Fruit fly (Drosophila melanogaster): ENCODE data around the gene CG43935.

DNA sequence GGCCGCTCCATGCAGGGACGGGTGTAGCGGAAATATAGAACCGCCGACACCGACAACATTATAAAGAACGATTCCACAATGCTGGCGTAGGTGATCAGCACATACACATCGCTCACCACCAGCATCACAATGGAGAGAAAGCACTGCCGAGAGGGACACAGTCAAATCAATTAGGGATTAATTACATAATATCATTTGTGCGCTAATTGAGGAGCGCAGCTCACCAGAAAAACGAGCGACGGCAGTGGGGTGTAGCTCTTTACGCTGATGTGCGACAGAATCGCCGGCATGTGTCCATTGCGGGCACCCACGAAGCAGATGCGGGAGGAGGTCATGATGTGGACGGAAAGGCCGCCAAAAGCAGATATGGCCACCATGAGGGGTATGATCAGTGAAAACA lies 44.2 kb downstream of the CG43935 start:
- TF ChIP-seq Dll (optimal IDR thresholded peaks at IDR 0.05) (no peak), usp (GFP tag; optimal IDR thresholded peaks at IDR 0.05) (no peak), CG8478 (optimal IDR thresholded peaks at IDR 0.05) (no peak)
